Worm (Caenorhabditis elegans): ENCODE results near the gene decr-1.2.

ce11 chrII:8585921-8586320 lies 40.5 kb downstream of the decr-1.2 start:
- TF ChIP-seq zip-8 (tag; optimal IDR thresholded peaks at IDR 0.05): no peak
- TF ChIP-seq unc-39 (tag; optimal IDR thresholded peaks at IDR 0.05): no peak
- TF ChIP-seq ztf-11 (tag; optimal IDR thresholded peaks at IDR 0.05): no peak
- no peak for TF ChIP-seq elt-1 (tag; optimal IDR thresholded peaks at IDR 0.05; ENCODE audit: borderline replicate concordance, insufficient read depth)
- no peak for TF ChIP-seq ham-2 (GFP tag; optimal IDR thresholded peaks at IDR 0.05)
- no peak for TF ChIP-seq nhr-28 (tag; optimal IDR thresholded peaks at IDR 0.05)

All from whole organism, mixed stage, embryonic.